Comparison of ENCODE assay signal across 6 fruit fly cellular contexts in genomic region chrX:19146421-19146952, dm6.
TF ChIP-seq lines count a peak whose summit lies in the region.

No protein-coding gene starts in this region.

- TF ChIP-seq CTCF in whole organism, embryonic (GFP tag; optimal IDR thresholded peaks at IDR 0.05; lab: Kevin White, UChicago): no peak

TF ChIP-seq in whole organism, 6 proteins besides CTCF, POLR2A, EP300 and RAD21:
- peak; percentile 50 for TF ChIP-seq pan (optimal IDR thresholded peaks at IDR 0.05; lab: Kevin White, UChicago)
- no peak for TF ChIP-seq usp (GFP tag; optimal IDR thresholded peaks at IDR 0.05; lab: Kevin White, UChicago)
TF ChIP-seq in whole organism: peak in this region for 1.

TF ChIP-seq in whole organism, adult, 20 proteins besides CTCF, POLR2A, EP300 and RAD21:
- TF ChIP-seq CG12768 (GFP tag; optimal IDR thresholded peaks at IDR 0.05; lab: Kevin White, UChicago) (no peak), pad (GFP tag; optimal IDR thresholded peaks at IDR 0.05; lab: Kevin White, UChicago) (peak; percentile 33), CG1620 (GFP tag; optimal IDR thresholded peaks at IDR 0.05; lab: Kevin White, UChicago) (no peak), CG11617 (GFP tag; optimal IDR thresholded peaks at IDR 0.05; lab: Kevin White, UChicago) (peak; percentile 6), cic (GFP tag; optimal IDR thresholded peaks at IDR 0.05; lab: Kevin White, UChicago) (peak; percentile 25), CG14711 (tag; optimal IDR thresholded peaks at IDR 0.05; lab: Kevin White, UChicago) (peak; percentile 16), bab1 (GFP tag; optimal IDR thresholded peaks at IDR 0.05; lab: Kevin White, UChicago) (peak; percentile 5), tj (GFP tag; optimal IDR thresholded peaks at IDR 0.05; lab: Kevin White, UChicago) (no peak)

TF ChIP-seq in whole organism, embryonic, 481 proteins besides CTCF, POLR2A, EP300 and RAD21 (continues in another document):
- TF ChIP-seq lbe (GFP tag; optimal IDR thresholded peaks at IDR 0.05; lab: Kevin White, UChicago) (no peak), CG8290 (GFP tag; optimal IDR thresholded peaks at IDR 0.05; lab: Kevin White, UChicago) (no peak), CG8290 (tag; optimal IDR thresholded peaks at IDR 0.05; lab: Kevin White, UChicago) (no peak), Deaf1 (tag; optimal IDR thresholded peaks at IDR 0.05; lab: Kevin White, UChicago) (peak; percentile 29), Bteb2 (GFP tag; optimal IDR thresholded peaks at IDR 0.05; lab: Kevin White, UChicago) (peak; percentile 37), CG18599 (GFP tag; optimal IDR thresholded peaks at IDR 0.05; lab: Kevin White, UChicago) (peak; percentile 23), CG2712 (tag; optimal IDR thresholded peaks at IDR 0.05; lab: Kevin White, UChicago) (peak; percentile 3), row (GFP tag; IDR thresholded peaks at IDR 0.05; lab: Robert Waterston, UW) (peak; percentile 78), pfk (GFP tag; optimal IDR thresholded peaks at IDR 0.05; lab: Kevin White, UChicago) (no peak), CG17186 (GFP tag; optimal IDR thresholded peaks at IDR 0.05; lab: Kevin White, UChicago) (no peak), trem (tag; optimal IDR thresholded peaks at IDR 0.05; lab: Kevin White, UChicago) (no peak), CoRest (tag; optimal IDR thresholded peaks at IDR 0.05; lab: Kevin White, UChicago) (peak; percentile 17), otp (GFP tag; IDR thresholded peaks at IDR 0.05; lab: Robert Waterston, UW) (peak; percentile 14; the same call in 1 of the 3 replicates), MBD-R2 (GFP tag; IDR thresholded peaks at IDR 0.05; lab: Robert Waterston, UW) (peak; percentile 15; the same call in 1 of the 2 replicates), tio (GFP tag; optimal IDR thresholded peaks at IDR 0.05; lab: Kevin White, UChicago) (peak; percentile 13), CG12071 (GFP tag; optimal IDR thresholded peaks at IDR 0.05; lab: Kevin White, UChicago) (no peak), sd (tag; optimal IDR thresholded peaks at IDR 0.05; lab: Kevin White, UChicago) (peak; percentile 42), sens (GFP tag; lab: Kevin White, UChicago) (peak; percentile 64), GATAe (GFP tag; conservative IDR thresholded peaks at IDR 0.05; lab: Robert Waterston, UW) (peak; percentile 89), CG15514 (GFP tag; optimal IDR thresholded peaks at IDR 0.05; lab: Kevin White, UChicago) (no peak), Rfx (GFP tag; IDR thresholded peaks at IDR 0.05; lab: Robert Waterston, UW) (no peak)

TF ChIP-seq in whole organism, prepupa, 60 proteins besides CTCF, POLR2A, EP300 and RAD21 (continues in another document):
- TF ChIP-seq Eip78C (GFP tag; lab: Kevin White, UChicago) (peak; percentile 91), CG3032 (tag; optimal IDR thresholded peaks at IDR 0.05; lab: Kevin White, UChicago) (no peak), Ets21C (GFP tag; optimal IDR thresholded peaks at IDR 0.05; lab: Kevin White, UChicago) (no peak), CG11762 (GFP tag; optimal IDR thresholded peaks at IDR 0.05; lab: Kevin White, UChicago; ENCODE audit: insufficient read depth) (peak; percentile 15), fd59A (GFP tag; optimal IDR thresholded peaks at IDR 0.05; lab: Kevin White, UChicago) (no peak), CG6792 (GFP tag; optimal IDR thresholded peaks at IDR 0.05; lab: Kevin White, UChicago) (no peak), CG9139 (GFP tag; optimal IDR thresholded peaks at IDR 0.05; lab: Kevin White, UChicago) (no peak), CG8119 (GFP tag; IDR thresholded peaks at IDR 0.05; lab: Robert Waterston, UW) (peak; percentile 61), dsx (GFP tag; optimal IDR thresholded peaks at IDR 0.05; lab: Kevin White, UChicago; ENCODE audit: poor library complexity, severe bottlenecking) (peak; percentile 29), CG6854 (GFP tag; optimal IDR thresholded peaks at IDR 0.05; lab: Kevin White, UChicago) (no peak), cyc (GFP tag; optimal IDR thresholded peaks at IDR 0.05; lab: Kevin White, UChicago) (peak; percentile 4), Hr38 (GFP tag; optimal IDR thresholded peaks at IDR 0.05; lab: Kevin White, UChicago) (no peak), OdsH (GFP tag; optimal IDR thresholded peaks at IDR 0.05; lab: Kevin White, UChicago) (peak; percentile 54), CG31627 (GFP tag; optimal IDR thresholded peaks at IDR 0.05; lab: Kevin White, UChicago) (peak; percentile 20), Hr4 (GFP tag; optimal IDR thresholded peaks at IDR 0.05; lab: Kevin White, UChicago) (peak; percentile 58), acj6 (GFP tag; optimal IDR thresholded peaks at IDR 0.05; lab: Kevin White, UChicago) (peak; percentile 30), CG8632 (GFP tag; optimal IDR thresholded peaks at IDR 0.05; lab: Kevin White, UChicago) (peak; percentile 18), CG10631 (GFP tag; optimal IDR thresholded peaks at IDR 0.05; lab: Kevin White, UChicago) (peak; percentile 53), CG6163 (GFP tag; IDR thresholded peaks at IDR 0.05; lab: Robert Waterston, UW) (peak; percentile 31; the same call in 1 of the 3 replicates), Hr39 (GFP tag; optimal IDR thresholded peaks at IDR 0.05; lab: Kevin White, UChicago) (peak; percentile 15), Eip75B (GFP tag; optimal IDR thresholded peaks at IDR 0.05; lab: Kevin White, UChicago) (peak; percentile 42)

TF ChIP-seq in whole organism, pupa, 21 proteins besides CTCF, POLR2A, EP300 and RAD21:
- TF ChIP-seq CG4496 (GFP tag; IDR thresholded peaks at IDR 0.05; lab: Robert Waterston, UW) (no peak; the same call in 2 of the 3 replicates), CG13204 (GFP tag; optimal IDR thresholded peaks at IDR 0.05; lab: Kevin White, UChicago) (peak; percentile 47), EcR (GFP tag; optimal IDR thresholded peaks at IDR 0.05; lab: Kevin White, UChicago) (peak; percentile 21), gl (tag; optimal IDR thresholded peaks at IDR 0.05; lab: Kevin White, UChicago) (no peak), CG34367 (tag; optimal IDR thresholded peaks at IDR 0.05; lab: Kevin White, UChicago) (no peak), fd96Ca (GFP tag; IDR thresholded peaks at IDR 0.05; lab: Robert Waterston, UW) (peak; percentile 24; the same call in 1 of the 3 replicates), CG8301 (tag; optimal IDR thresholded peaks at IDR 0.05; lab: Kevin White, UChicago) (peak; percentile 45), Pif1B (GFP tag; optimal IDR thresholded peaks at IDR 0.05; lab: Kevin White, UChicago) (peak; percentile 78), CG9948 (tag; optimal IDR thresholded peaks at IDR 0.05; lab: Kevin White, UChicago) (peak; percentile 50), CG8159 (tag; optimal IDR thresholded peaks at IDR 0.05; lab: Kevin White, UChicago) (peak; percentile 15), CG14655 (GFP tag; optimal IDR thresholded peaks at IDR 0.05; lab: Kevin White, UChicago) (peak; percentile 65), Pif1A (GFP tag; optimal IDR thresholded peaks at IDR 0.05; lab: Kevin White, UChicago) (peak; percentile 72), CG12605 (GFP tag; IDR thresholded peaks at IDR 0.05; lab: Robert Waterston, UW) (no peak)

TF ChIP-seq in whole organism, wandering third instar larva, 38 proteins besides CTCF, POLR2A, EP300 and RAD21:
- TF ChIP-seq h (GFP tag; optimal IDR thresholded peaks at IDR 0.05; lab: Kevin White, UChicago): peak; percentile 36
- no peak for TF ChIP-seq Dfd (GFP tag; optimal IDR thresholded peaks at IDR 0.05; lab: Kevin White, UChicago)
- TF ChIP-seq psq (GFP tag; optimal IDR thresholded peaks at IDR 0.05; lab: Kevin White, UChicago): peak; percentile 43
- TF ChIP-seq foxo (GFP tag; optimal IDR thresholded peaks at IDR 0.05; lab: Kevin White, UChicago): peak in 1 of 2 experiments; percentile 48
- TF ChIP-seq fru (GFP tag; optimal IDR thresholded peaks at IDR 0.05; lab: Kevin White, UChicago): peak; percentile 43
- TF ChIP-seq ey (GFP tag; optimal IDR thresholded peaks at IDR 0.05; lab: Kevin White, UChicago): peak; percentile 36
- TF ChIP-seq GATAd (GFP tag; optimal IDR thresholded peaks at IDR 0.05; lab: Kevin White, UChicago): no peak
- peak; percentile 38 for TF ChIP-seq woc (GFP tag; optimal IDR thresholded peaks at IDR 0.05; lab: Kevin White, UChicago)
- TF ChIP-seq br (GFP tag; optimal IDR thresholded peaks at IDR 0.05; lab: Kevin White, UChicago): no peak
- TF ChIP-seq OdsH (GFP tag; optimal IDR thresholded peaks at IDR 0.05; lab: Kevin White, UChicago): peak; percentile 4
- TF ChIP-seq rgr (GFP tag; optimal IDR thresholded peaks at IDR 0.05; lab: Kevin White, UChicago): peak; percentile 39
- TF ChIP-seq Vsx2 (GFP tag; optimal IDR thresholded peaks at IDR 0.05; lab: Kevin White, UChicago; ENCODE audit: partially characterized antibody): no peak
- no peak for TF ChIP-seq Rel (GFP tag; optimal IDR thresholded peaks at IDR 0.05; lab: Kevin White, UChicago)
- peak; percentile 67 for TF ChIP-seq Rel (tag; optimal IDR thresholded peaks at IDR 0.05; lab: Kevin White, UChicago)
